Worm (Caenorhabditis elegans) whole organism, L1 larva: Measurements from ENCODE around the gene agr-1.

ENCODE experiments used
- F16B12.6 ChIP-seq: fragments of 150-350 bp; optimal IDR thresholded peaks from 2 replicates; lab custom pipeline; 2014; ENCODE audit warnings: missing biosample characterization, missing genetic modification characterization
- blmp-1 ChIP-seq: fragments of 150-350 bp; optimal IDR thresholded peaks from 2 replicates; lab custom pipeline; 2014; ENCODE audit warnings: missing biosample characterization, missing genetic modification characterization
- ceh-8 ChIP-seq: fragments of 200-800 bp; sonication (Bioruptor generic); optimal IDR thresholded peaks from 2 replicates; lab custom pipeline; 2018; ENCODE audit warnings: mild to moderate bottlenecking, missing genetic modification characterization, moderate library complexity, missing compliant biosample characterization
- ceh-82 ChIP-seq, 3 experiments: fragments of 150-350 bp in 1 of 3; sonication (generic microtip) in 2 of 3; optimal IDR thresholded peaks; 2 replicates each; lab custom pipeline; 2014 to 2017; ENCODE audit warnings: missing biosample characterization in 3 of 3, missing genetic modification characterization in 3 of 3
- ceh-88 ChIP-seq: fragments of 200-800 bp; sonication (Bioruptor generic); IDR thresholded peaks from 2 replicates; pipeline ENCODE4 v1.3.6; 2022; ENCODE audit warnings: missing genetic modification characterization, missing compliant biosample characterization
- ces-1 ChIP-seq: fragments of 150-350 bp; optimal IDR thresholded peaks from 2 replicates; lab custom pipeline; 2014; ENCODE audit warnings: missing biosample characterization, missing genetic modification reagents, missing genetic modification characterization
- dpl-1 ChIP-seq, 3 experiments: fragments of 150-350 bp in 2 of 3; sonication (generic microtip) in 1 of 3; optimal IDR thresholded peaks; 2 replicates each; lab custom pipeline; 2014 to 2017; ENCODE audit warnings: missing biosample characterization in 3 of 3, missing genetic modification characterization in 3 of 3, missing genetic modification reagents in 3 of 3
- egl-27 ChIP-seq, 2 experiments: fragments of 150-350 bp in 1 of 2; sonication (generic microtip); optimal IDR thresholded peaks; 3 replicates each; lab custom pipeline; 2017 to 2018; ENCODE audit warnings: missing biosample characterization in 2 of 2, missing genetic modification characterization in 2 of 2, missing genetic modification reagents in 2 of 2
- elt-2 ChIP-seq: sonication (generic microtip); optimal IDR thresholded peaks from 2 replicates; lab custom pipeline; 2016; ENCODE audit warnings: missing genetic modification characterization, mild to moderate bottlenecking, inconsistent platforms, missing compliant biosample characterization, missing genetic modification reagents
- ets-5 ChIP-seq: fragments of 200-800 bp; sonication (Bioruptor generic); IDR thresholded peaks from 2 replicates; pipeline ENCODE4 v1.3.6; 2022; ENCODE audit warnings: missing genetic modification characterization, missing compliant biosample characterization
- fkh-4 ChIP-seq: sonication (generic microtip); optimal IDR thresholded peaks from 2 replicates; lab custom pipeline; 2016; ENCODE audit warnings: missing compliant biosample characterization, missing genetic modification characterization, borderline replicate concordance
- fkh-8 ChIP-seq: sonication (generic microtip); optimal IDR thresholded peaks from 2 replicates; lab custom pipeline; 2016; ENCODE audit warnings: mild to moderate bottlenecking, missing genetic modification characterization, missing compliant biosample characterization
- fos-1 ChIP-seq: fragments of 150-350 bp; optimal IDR thresholded peaks from 2 replicates; lab custom pipeline; 2014; ENCODE audit warnings: missing biosample characterization, missing genetic modification characterization
- grh-1 ChIP-seq: fragments of 200-800 bp; sonication (Bioruptor generic); IDR thresholded peaks from 2 replicates; pipeline ENCODE4 v1.3.6; 2022; ENCODE audit warnings: missing genetic modification reagents, missing genetic modification characterization, missing compliant biosample characterization
- hlh-17 ChIP-seq: fragments of 200-800 bp; sonication (Bioruptor generic); optimal IDR thresholded peaks from 2 replicates; lab custom pipeline; 2018; ENCODE audit warnings: missing genetic modification characterization, mild to moderate bottlenecking, missing compliant biosample characterization, moderate library complexity, borderline replicate concordance
- isw-1 ChIP-seq: fragments of 200-800 bp; sonication (Bioruptor generic); IDR thresholded peaks from 2 replicates; pipeline ENCODE4 v1.3.6; 2022; ENCODE audit warnings: missing genetic modification characterization, missing compliant biosample characterization
- lin-14 ChIP-seq: fragments of 200-800 bp; sonication (Bioruptor generic); optimal IDR thresholded peaks from 2 replicates; lab custom pipeline; 2018; ENCODE audit warnings: mild to moderate bottlenecking, missing genetic modification characterization, moderate library complexity, missing compliant biosample characterization
- lin-35 ChIP-seq, 2 experiments: fragments of 150-350 bp; optimal IDR thresholded peaks; 2 replicates each; lab custom pipeline; 2014; ENCODE audit warnings: missing biosample characterization in 2 of 2, missing genetic modification characterization in 2 of 2, missing genetic modification reagents in 2 of 2
- lin-39 ChIP-seq: fragments of 150-350 bp; optimal IDR thresholded peaks from 2 replicates; lab custom pipeline; 2014; ENCODE audit warnings: missing biosample characterization, missing genetic modification reagents, missing genetic modification characterization
- lir-3 ChIP-seq: sonication (generic microtip); optimal IDR thresholded peaks from 2 replicates; lab custom pipeline; 2016; ENCODE audit warnings: mild to moderate bottlenecking, missing genetic modification characterization, moderate library complexity, missing compliant biosample characterization; ENCODE audit not compliant: poor library complexity
- lsy-2 ChIP-seq, 2 experiments: fragments of 150-350 bp; optimal IDR thresholded peaks; 2 replicates each; lab custom pipeline; 2014; ENCODE audit warnings: missing biosample characterization in 2 of 2, missing genetic modification characterization in 2 of 2
- mdl-1 ChIP-seq, 2 experiments: fragments of 150-350 bp; optimal IDR thresholded peaks; 2 replicates each; lab custom pipeline; 2014 to 2017; ENCODE audit warnings: missing biosample characterization in 2 of 2, missing genetic modification characterization in 2 of 2, inconsistent platforms in 1 of 2
- mep-1 ChIP-seq: fragments of 150-350 bp; optimal IDR thresholded peaks from 2 replicates; lab custom pipeline; 2014; ENCODE audit warnings: missing biosample characterization, missing genetic modification characterization
- nhr-20 ChIP-seq: sonication (generic microtip); optimal IDR thresholded peaks from 2 replicates; lab custom pipeline; 2016; ENCODE audit warnings: mild to moderate bottlenecking, missing genetic modification characterization, missing compliant biosample characterization
- nhr-28 ChIP-seq: fragments of 150-350 bp; optimal IDR thresholded peaks from 2 replicates; lab custom pipeline; 2014; ENCODE audit warnings: missing biosample characterization, missing genetic modification characterization
- nhr-47 ChIP-seq: sonication (generic microtip); optimal IDR thresholded peaks from 2 replicates; lab custom pipeline; 2016; ENCODE audit warnings: mild to moderate bottlenecking, missing genetic modification characterization, moderate library complexity, missing compliant biosample characterization
- nhr-71 ChIP-seq: sonication (generic microtip); optimal IDR thresholded peaks from 2 replicates; lab custom pipeline; 2016; ENCODE audit warnings: mild to moderate bottlenecking, missing genetic modification characterization, moderate library complexity, missing compliant biosample characterization
- nhr-77 ChIP-seq: fragments of 150-350 bp; optimal IDR thresholded peaks from 2 replicates; lab custom pipeline; 2014; ENCODE audit warnings: missing biosample characterization, missing genetic modification characterization
- nhr-85 ChIP-seq: sonication (generic microtip); peaks from one replicate; lab custom pipeline; 2016; ENCODE audit warnings: missing genetic modification characterization, inconsistent platforms, missing compliant biosample characterization
- rnt-1 ChIP-seq: sonication (generic microtip); optimal IDR thresholded peaks from 2 replicates; lab custom pipeline; 2016; ENCODE audit warnings: mild to moderate bottlenecking, missing genetic modification characterization, moderate library complexity, missing compliant biosample characterization
- snpc-4 ChIP-seq: fragments of 150-350 bp; optimal IDR thresholded peaks from 2 replicates; lab custom pipeline; 2014; ENCODE audit warnings: missing biosample characterization, missing genetic modification characterization
- sptf-1 ChIP-seq: fragments of 150-350 bp; optimal IDR thresholded peaks from 2 replicates; lab custom pipeline; 2014; ENCODE audit warnings: missing biosample characterization, missing genetic modification characterization
- tlp-1 ChIP-seq: fragments of 150-350 bp; optimal IDR thresholded peaks from 2 replicates; lab custom pipeline; 2014; ENCODE audit warnings: missing biosample characterization, missing genetic modification characterization
- unc-130 ChIP-seq: fragments of 150-350 bp; optimal IDR thresholded peaks from 2 replicates; lab custom pipeline; 2017; ENCODE audit warnings: missing biosample characterization, missing genetic modification characterization, inconsistent platforms
- unc-62 ChIP-seq: fragments of 150-350 bp; optimal IDR thresholded peaks from 2 replicates; lab custom pipeline; 2014; ENCODE audit warnings: missing biosample characterization, missing genetic modification reagents, missing genetic modification characterization
- unc-86 ChIP-seq: sonication (generic microtip); optimal IDR thresholded peaks from 2 replicates; lab custom pipeline; 2016; ENCODE audit warnings: missing genetic modification characterization, missing compliant biosample characterization
- unc-98 ChIP-seq: fragments of 200-800 bp; sonication (Bioruptor generic); IDR thresholded peaks from 2 replicates; pipeline ENCODE4 v1.3.6; 2022; ENCODE audit warnings: missing genetic modification characterization, missing compliant biosample characterization
- vab-15 ChIP-seq: sonication (generic microtip); optimal IDR thresholded peaks from 2 replicates; lab custom pipeline; 2017; ENCODE audit warnings: missing genotype, mild to moderate bottlenecking, missing genetic modification characterization, missing compliant biosample characterization
- zip-4 ChIP-seq: fragments of 200-800 bp; sonication (Bioruptor generic); optimal IDR thresholded peaks from 2 replicates; lab custom pipeline; 2018; ENCODE audit warnings: mild to moderate bottlenecking, missing genetic modification characterization, moderate library complexity, missing compliant biosample characterization
- ztf-11 ChIP-seq, 2 experiments: sonication (generic microtip); optimal IDR thresholded peaks; 2 replicates each; lab custom pipeline; 2016 to 2017; ENCODE audit warnings: missing genetic modification characterization in 2 of 2, missing biosample characterization in 1 of 2, missing compliant biosample characterization in 1 of 2
- ztf-4 ChIP-seq: fragments of 150-350 bp; optimal IDR thresholded peaks from 2 replicates; lab custom pipeline; 2014; ENCODE audit warnings: missing biosample characterization, missing genetic modification characterization

The agr-1 gene

DNA sequence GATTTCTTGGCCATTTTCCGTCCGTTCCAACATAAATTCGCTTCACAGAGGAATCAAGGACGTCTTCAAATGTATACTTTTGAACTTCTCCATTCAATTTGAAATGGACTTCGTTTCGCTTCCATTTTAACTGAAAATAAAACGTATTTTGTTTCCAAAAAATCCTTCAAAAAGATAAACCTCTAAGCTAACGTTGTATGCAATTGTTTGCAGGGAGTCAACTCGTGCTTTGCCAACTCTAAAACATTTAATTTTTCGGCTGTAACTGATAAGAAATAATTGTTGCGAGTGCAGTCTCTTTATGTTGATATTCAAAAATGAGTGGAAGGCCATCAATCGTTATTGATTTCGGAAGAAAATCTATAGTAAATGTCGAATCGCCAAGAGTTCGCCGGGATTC lies 7.0 kb downstream of the agr-1 start, which contains the start of gene F41G3.18:
Gene F41G3.18, plus strand, starts transcription at position 301 of the 400 bp plus-strand sequence.
- no peak for TF ChIP-seq nhr-71 (tag; lab: Kevin White, UChicago)
- no peak for TF ChIP-seq nhr-20 (tag; lab: Kevin White, UChicago)
- no peak for TF ChIP-seq mep-1 (tag; lab: Kevin White, UChicago)
- TF ChIP-seq rnt-1 (tag; lab: Kevin White, UChicago) = no peak
- no peak for TF ChIP-seq lin-39 (tag; lab: Kevin White, UChicago)
- no peak for TF ChIP-seq zip-4 (GFP tag; lab: Kevin White, UChicago)
- TF ChIP-seq lsy-2 (tag; optimal IDR thresholded peaks at IDR 0.05; lab: Kevin White, UChicago) = no peak
- no peak for TF ChIP-seq sptf-1 (tag; lab: Kevin White, UChicago)
- no peak for TF ChIP-seq fkh-8
- TF ChIP-seq ceh-8 = no peak
- TF ChIP-seq egl-27 (tag; optimal IDR thresholded peaks at IDR 0.05; lab: Kevin White, UChicago) = no peak
- no peak for TF ChIP-seq blmp-1 (tag; lab: Kevin White, UChicago)
- no peak for TF ChIP-seq nhr-28 (tag; lab: Kevin White, UChicago)
- TF ChIP-seq ets-5 (GFP tag; lab: Robert Waterston, UW) = no peak
- no peak for TF ChIP-seq mdl-1 (tag; optimal IDR thresholded peaks at IDR 0.05; lab: Kevin White, UChicago)
- TF ChIP-seq ces-1 (GFP tag; lab: Kevin White, UChicago) = no peak
- no peak for TF ChIP-seq elt-2 (tag; lab: Kevin White, UChicago)

ce11 chrII:6764734-6765133 lies 10.2 kb downstream of the agr-1 start, which contains the start of gene nlp-50:
Gene nlp-50, plus strand, starts transcription at chrII:6765034.
- TF ChIP-seq lin-14 (peak; percentile 2), mep-1 (tag; lab: Kevin White, UChicago) (no peak)

- TF ChIP-seq ztf-4 (tag; lab: Kevin White, UChicago) (no peak), nhr-28 (tag; lab: Kevin White, UChicago) (no peak), unc-130 (tag; lab: Kevin White, UChicago) (no peak), vab-15 (tag; lab: Kevin White, UChicago) (no peak), nhr-77 (no peak), lin-35 (GFP tag; optimal IDR thresholded peaks at IDR 0.05; lab: Kevin White, UChicago) (no peak), fos-1 (tag; lab: Kevin White, UChicago) (no peak), F16B12.6 (tag; lab: Kevin White, UChicago) (no peak), grh-1 (no peak), ceh-88 (GFP tag; lab: Robert Waterston, UW) (no peak), isw-1 (GFP tag; lab: Robert Waterston, UW) (no peak), ceh-82 (tag; optimal IDR thresholded peaks at IDR 0.05; lab: Kevin White, UChicago) (no peak)
Observed at ce11 chrII:6756232-6756631, 18.7 kb downstream of the agr-1 start, which contains the start of gene F41G3.3. Gene F41G3.3, plus strand, starts transcription at chrII:6756532.

ce11 chrII:6754671-6755224 lies 20.2 kb downstream of the agr-1 start, which contains the start of the genes srx-95 and fis-1:
Gene srx-95, minus strand, starts transcription at chrII:6754771.
Gene fis-1, plus strand, starts transcription at chrII:6755174.
- TF ChIP-seq tlp-1 (tag; lab: Kevin White, UChicago) = no peak
- no peak for TF ChIP-seq unc-62
- TF ChIP-seq unc-98 (GFP tag; lab: Robert Waterston, UW) = no peak
- TF ChIP-seq nhr-77 = no peak
- no peak for TF ChIP-seq nhr-85 (tag; lab: Kevin White, UChicago)
- no peak for TF ChIP-seq nhr-47 (tag; lab: Kevin White, UChicago)
- TF ChIP-seq zip-4 (GFP tag; lab: Kevin White, UChicago) = no peak
- TF ChIP-seq lin-39 (tag; lab: Kevin White, UChicago) = no peak
- TF ChIP-seq unc-86 (tag; lab: Kevin White, UChicago) = no peak
- no peak for TF ChIP-seq fkh-4 (tag; lab: Kevin White, UChicago)
- TF ChIP-seq hlh-17 = no peak
- no peak for TF ChIP-seq dpl-1 (GFP tag; optimal IDR thresholded peaks at IDR 0.05; lab: Kevin White, UChicago)
- TF ChIP-seq ztf-11 (tag; optimal IDR thresholded peaks at IDR 0.05; lab: Kevin White, UChicago) = no peak
- no peak for TF ChIP-seq snpc-4 (tag; lab: Kevin White, UChicago)
- no peak for TF ChIP-seq lir-3
